Fruit fly (Drosophila melanogaster) whole organism: Measurements from ENCODE around the gene CG14692.

ENCODE experiments used
- CG8478 ChIP-seq: fragments of >200 bp; optimal IDR thresholded peaks from 2 replicates; lab custom pipeline; 2018; ENCODE audit warnings: inconsistent platforms
- Dll ChIP-seq: fragments of >200 bp; optimal IDR thresholded peaks from 2 replicates; lab custom pipeline; 2017
- EcR ChIP-seq, 2 experiments: fragments of >200 bp; optimal IDR thresholded peaks; 2 replicates each; lab custom pipeline; 2017; ENCODE audit warnings: missing biosample characterization in 2 of 2, missing genetic modification characterization in 2 of 2, missing genetic modification reagents in 2 of 2
- pan ChIP-seq: fragments of >200 bp; optimal IDR thresholded peaks from 2 replicates; lab custom pipeline; 2017
- psq ChIP-seq: fragments of >200 bp; optimal IDR thresholded peaks from 2 replicates; lab custom pipeline; 2017
- usp ChIP-seq: fragments of >200 bp; optimal IDR thresholded peaks from 2 replicates; lab custom pipeline; 2017; ENCODE audit warnings: missing biosample characterization, missing genetic modification characterization, mixed read lengths

The CG14692 gene

DNA sequence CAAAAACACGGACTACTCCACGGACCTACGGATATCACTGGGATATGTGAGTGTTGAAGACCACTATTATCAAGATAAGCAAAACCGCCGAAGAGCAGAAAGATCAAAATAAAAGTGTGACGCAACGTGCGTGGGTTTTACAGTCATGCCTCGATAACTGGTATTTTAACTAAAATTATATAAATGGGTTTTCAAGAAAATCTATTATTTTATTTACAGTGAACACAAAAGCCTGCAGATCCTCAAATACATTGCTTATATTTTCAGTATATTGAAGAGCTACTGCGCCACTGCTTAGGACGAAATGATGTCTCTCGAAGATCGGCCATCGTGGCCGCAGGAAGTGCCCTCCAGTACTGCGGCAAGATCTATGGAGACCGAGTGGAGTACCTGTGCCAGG, 41.8 kb downstream of the CG14692 start:
- TF ChIP-seq EcR (GFP tag; optimal IDR thresholded peaks at IDR 0.05; lab: Kevin White, UChicago) (no peak), psq (lab: Kevin White, UChicago) (no peak), CG8478 (lab: Kevin White, UChicago) (no peak), Dll (no peak), pan (lab: Kevin White, UChicago) (no peak), usp (no peak)

DNA sequence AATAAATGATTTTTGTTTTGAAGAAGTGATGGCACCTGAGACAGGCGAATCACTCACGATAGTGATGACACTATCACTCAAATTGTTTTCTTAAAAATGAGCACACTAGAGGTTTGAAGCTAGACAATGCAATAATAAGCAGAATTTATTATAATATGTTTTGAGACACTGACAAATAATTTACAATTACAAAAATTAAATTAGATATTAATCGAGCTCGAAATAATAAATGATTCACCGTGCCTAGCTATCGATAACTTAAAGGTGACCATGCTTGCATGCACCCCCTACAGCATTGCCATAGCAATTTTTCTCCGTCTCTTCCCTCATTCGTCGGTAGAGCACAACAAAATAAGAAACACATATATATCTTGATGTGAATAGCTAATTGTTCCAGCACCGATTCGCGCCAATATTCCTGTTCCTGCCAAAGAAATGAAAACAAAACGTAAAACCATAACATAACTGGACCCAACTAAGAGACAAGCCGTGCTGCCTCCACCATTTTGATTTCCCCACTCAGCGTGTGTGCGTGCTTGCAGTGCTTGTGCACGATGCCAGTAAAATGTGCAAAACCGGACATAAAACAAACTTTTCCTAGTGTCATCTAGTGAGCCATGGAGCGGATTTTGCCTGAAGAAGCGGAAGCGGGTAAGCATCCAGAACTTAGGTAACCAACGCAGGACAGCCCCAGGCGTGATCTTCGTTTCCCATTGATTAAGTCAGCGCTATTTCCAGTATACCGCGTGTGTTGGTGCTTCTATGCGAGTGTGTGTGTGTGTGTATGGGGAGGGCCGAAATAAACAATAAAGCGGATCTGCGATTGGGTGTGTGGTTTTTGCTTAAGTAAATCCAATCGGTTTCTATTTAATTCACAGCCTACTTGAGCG, 42.5 kb downstream of the CG14692 start, which contains the start of the genes MED7 and Cap-H2:
Gene MED7, minus strand, starts transcription at position 67 of the 890 bp plus-strand sequence.
Gene Cap-H2, plus strand, starts transcription at position 345 of the 890 bp plus-strand sequence.
- TF ChIP-seq usp (no peak), psq (lab: Kevin White, UChicago) (peak; percentile 6)

DNA sequence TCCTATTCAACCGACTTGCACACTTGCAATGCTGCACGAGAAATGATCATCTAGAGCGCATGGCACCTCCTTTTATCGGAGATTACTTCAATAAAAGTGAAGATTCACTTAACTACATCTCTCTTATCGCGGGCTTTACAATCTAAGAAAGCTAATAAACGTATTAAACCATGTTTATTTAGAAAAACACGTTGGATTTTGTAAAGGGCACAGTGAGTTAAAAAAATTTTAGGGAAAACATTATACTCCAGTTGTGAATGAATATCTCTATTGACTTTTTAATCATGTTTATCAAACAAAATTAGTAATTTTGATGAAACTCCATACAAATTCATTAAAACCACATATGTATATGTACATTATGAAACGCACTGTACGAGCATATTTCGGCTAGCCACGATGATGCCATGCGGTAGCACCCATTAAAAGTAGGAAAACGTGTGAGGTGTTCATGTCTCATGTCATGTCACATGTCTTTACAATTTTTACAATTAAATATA, 44.4 kb downstream of the CG14692 start, which contains the start of gene CG31272:
Gene CG31272, minus strand, starts transcription at position 51 of the 500 bp plus-strand sequence.
- TF ChIP-seq usp (no peak), Dll (no peak), EcR (GFP tag; optimal IDR thresholded peaks at IDR 0.05; lab: Kevin White, UChicago) (no peak), psq (lab: Kevin White, UChicago) (no peak), pan (lab: Kevin White, UChicago) (no peak), CG8478 (lab: Kevin White, UChicago) (no peak)

DNA sequence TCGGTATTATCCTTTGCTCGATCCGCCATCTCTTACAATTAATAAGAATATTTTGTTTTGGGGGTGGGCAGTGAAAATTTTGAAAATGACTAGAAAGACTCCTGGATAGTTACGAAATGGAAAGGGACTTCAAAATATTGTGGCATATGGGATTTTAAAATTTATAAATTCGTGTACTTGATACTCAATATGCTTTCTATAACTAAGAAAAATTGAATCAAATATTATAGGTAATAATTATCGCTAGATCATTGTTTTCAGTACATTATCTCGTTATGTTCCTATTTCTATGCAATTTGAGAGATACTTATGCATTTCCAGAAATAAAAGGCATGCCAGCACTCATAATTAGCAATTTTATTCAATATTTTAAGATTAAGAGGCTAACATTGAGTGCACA, 48.2 kb downstream of the CG14692 start, which contains the start of gene CG14691:
Gene CG14691, minus strand, starts transcription at position 101 of the 400 bp plus-strand sequence.
- TF ChIP-seq Dll (no peak), CG8478 (lab: Kevin White, UChicago) (no peak), pan (lab: Kevin White, UChicago) (no peak), EcR (GFP tag; optimal IDR thresholded peaks at IDR 0.05; lab: Kevin White, UChicago) (no peak), psq (lab: Kevin White, UChicago) (no peak), usp (no peak)

DNA sequence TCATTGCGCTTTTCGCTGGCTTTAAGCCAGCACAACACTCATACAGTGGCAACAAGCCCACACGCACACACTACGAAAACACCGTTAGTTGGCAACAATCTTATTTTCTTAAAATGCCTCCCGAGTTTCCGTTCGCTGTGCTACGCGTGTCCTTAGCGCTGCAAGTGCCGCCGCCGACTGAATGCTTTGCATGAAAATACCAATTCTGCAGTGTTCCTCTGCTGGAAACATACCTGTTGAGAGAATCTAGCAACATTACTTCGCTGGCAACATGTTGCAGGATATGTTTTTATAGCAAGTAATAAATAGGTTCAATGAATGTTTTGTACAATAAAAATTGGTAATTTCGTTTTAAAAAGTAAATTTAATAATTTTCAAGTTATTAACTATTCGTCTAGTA, 52.7 kb downstream of the CG14692 start, which contains the start of gene TkR86C:
Gene TkR86C, minus strand, starts transcription at position 168 of the 400 bp plus-strand sequence.
- TF ChIP-seq Dll (no peak), psq (lab: Kevin White, UChicago) (no peak), CG8478 (lab: Kevin White, UChicago) (no peak), EcR (GFP tag; optimal IDR thresholded peaks at IDR 0.05; lab: Kevin White, UChicago) (no peak), pan (lab: Kevin White, UChicago) (no peak), usp (no peak)

DNA sequence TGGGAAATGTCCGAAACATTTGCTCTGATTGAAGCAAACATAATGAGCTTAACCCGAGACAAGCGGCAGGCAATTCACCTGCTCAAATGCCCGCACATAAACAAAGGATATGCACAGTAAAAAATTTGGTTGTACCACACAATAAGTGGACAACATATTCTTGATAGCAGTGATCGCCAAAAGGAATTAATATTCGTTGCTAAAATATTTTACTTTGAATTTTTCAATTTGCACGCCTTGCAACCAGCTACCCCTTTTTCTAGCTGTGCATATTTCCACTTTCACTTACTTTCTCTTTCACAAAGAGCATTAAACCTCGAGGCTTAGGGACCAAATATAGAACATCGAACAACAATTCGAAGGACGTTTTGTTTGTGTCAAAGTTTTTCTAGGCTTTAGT, 56.1 kb downstream of the CG14692 start:
- TF ChIP-seq psq (lab: Kevin White, UChicago) (no peak), usp (no peak), Dll (no peak), pan (lab: Kevin White, UChicago) (no peak), CG8478 (lab: Kevin White, UChicago) (no peak), EcR (GFP tag; optimal IDR thresholded peaks at IDR 0.05; lab: Kevin White, UChicago) (no peak)
